Fruit fly (Drosophila melanogaster) Kc167 (cell line): Measurements from ENCODE around the gene CG13449.

Experiments
- Myc ChIP-seq: fragments of >200 bp; optimal IDR thresholded peaks from 2 replicates; lab custom pipeline; 2017; ENCODE audit warnings: missing external identifiers
- Sin3A ChIP-seq: fragments of >200 bp; optimal IDR thresholded peaks from 2 replicates; lab custom pipeline; 2018; ENCODE audit warnings: missing external identifiers
- h ChIP-seq: fragments of >200 bp; optimal IDR thresholded peaks from 3 replicates; lab custom pipeline; 2018; ENCODE audit warnings: missing external identifiers
- insv ChIP-seq: fragments of >200 bp; optimal IDR thresholded peaks from 3 replicates; lab custom pipeline; 2018; ENCODE audit warnings: missing external identifiers
- psq ChIP-seq: fragments of >200 bp; optimal IDR thresholded peaks from 2 replicates; lab custom pipeline; 2017; ENCODE audit warnings: missing external identifiers
- ttk ChIP-seq: sonication (Bioruptor generic); optimal IDR thresholded peaks from 2 replicates; lab custom pipeline; 2017; ENCODE audit warnings: missing external identifiers

Gene CG13449

DNA sequence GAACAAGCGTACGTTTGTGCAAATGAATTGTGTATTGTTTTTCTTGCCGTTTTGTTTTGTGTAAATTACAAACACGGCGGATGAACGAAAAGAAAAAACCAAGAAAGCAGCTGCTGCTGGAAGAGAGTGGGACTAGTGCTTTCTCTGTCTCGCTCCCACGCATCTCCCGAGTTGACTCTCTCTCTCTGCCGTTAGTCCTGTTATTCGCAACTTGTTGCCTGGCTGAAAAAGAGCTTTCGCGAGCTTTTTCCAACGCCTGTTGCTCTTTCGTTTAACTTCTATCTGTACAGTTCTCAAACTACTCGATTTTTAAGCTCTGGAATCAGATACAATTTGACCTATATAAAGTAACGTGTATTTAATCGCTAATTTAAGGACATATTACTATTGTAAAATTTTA, 19.2 kb downstream of the CG13449 start:
- TF ChIP-seq Myc = no peak
- TF ChIP-seq insv (lab: Kevin White, UChicago) = no peak
- no peak for TF ChIP-seq h
- TF ChIP-seq Sin3A (lab: Kevin White, UChicago) = no peak
- no peak for TF ChIP-seq psq (lab: Kevin White, UChicago)
- no peak for TF ChIP-seq ttk (lab: Kevin White, UChicago)

DNA sequence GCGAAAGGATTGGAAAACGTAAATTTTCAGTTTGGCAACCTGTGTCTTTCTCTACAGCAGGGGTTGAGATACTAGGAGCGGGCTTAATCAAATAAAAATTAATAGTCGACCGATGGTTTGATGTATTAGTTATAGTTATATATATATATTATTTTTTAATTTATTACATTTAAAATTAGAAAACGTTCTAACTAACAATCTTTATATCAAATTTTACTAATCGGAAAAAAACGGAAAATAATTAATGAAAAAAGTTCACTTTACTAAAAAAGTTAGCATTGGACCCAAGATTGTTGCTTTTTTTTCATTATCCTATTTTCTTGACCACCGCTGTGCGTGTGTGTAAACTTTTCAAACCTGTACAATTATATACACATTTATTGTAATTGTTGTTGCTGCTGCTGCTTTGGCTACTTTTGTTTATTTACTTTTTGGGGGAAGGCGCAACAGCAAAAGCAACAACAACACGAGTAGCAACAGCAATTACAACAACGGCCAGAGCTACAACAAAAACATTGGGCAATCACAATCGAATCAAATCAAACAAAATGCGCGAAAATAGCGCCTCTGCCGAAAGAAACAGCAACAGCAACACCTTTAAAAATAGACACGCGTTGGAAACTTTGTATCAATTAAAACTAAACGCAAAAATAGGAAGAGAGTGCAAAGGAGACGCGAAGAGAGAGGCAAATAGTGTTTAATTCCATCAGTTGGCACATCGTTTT, 19.9 kb downstream of the CG13449 start:
- TF ChIP-seq h = no peak
- no peak for TF ChIP-seq ttk (lab: Kevin White, UChicago)
- TF ChIP-seq psq (lab: Kevin White, UChicago) = no peak
- TF ChIP-seq Myc = no peak
- no peak for TF ChIP-seq insv (lab: Kevin White, UChicago)
- TF ChIP-seq Sin3A (lab: Kevin White, UChicago) = no peak

- no peak for TF ChIP-seq h
- no peak for TF ChIP-seq ttk (lab: Kevin White, UChicago)
- no peak for TF ChIP-seq Myc
- TF ChIP-seq psq (lab: Kevin White, UChicago) = no peak
Measured at dm6 chr3L:15590803-15591597, 21.6 kb downstream of the CG13449 start.

DNA sequence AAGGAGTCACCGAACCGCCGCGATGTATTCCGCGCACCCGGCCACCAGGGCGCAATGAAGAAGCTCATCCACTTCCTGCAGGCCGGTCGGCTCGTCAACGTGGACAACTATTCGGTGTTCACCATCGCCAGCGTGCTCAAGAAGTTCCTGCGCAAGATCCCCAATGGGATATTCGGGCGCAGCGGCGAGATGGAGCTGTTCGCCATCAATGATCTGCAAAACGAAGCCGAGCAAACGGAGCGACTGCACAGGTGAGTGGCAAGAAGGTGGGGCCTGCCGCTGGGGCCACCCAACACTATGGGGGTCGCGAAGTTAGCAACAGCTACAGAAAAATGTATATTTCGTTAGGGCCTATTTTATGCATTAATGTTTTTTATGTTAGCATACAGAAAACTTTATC, 22.9 kb downstream of the CG13449 start:
- TF ChIP-seq ttk (lab: Kevin White, UChicago) (no peak), h (no peak), psq (lab: Kevin White, UChicago) (no peak), insv (lab: Kevin White, UChicago) (no peak), Myc (no peak), Sin3A (lab: Kevin White, UChicago) (no peak)

- no peak for TF ChIP-seq insv (lab: Kevin White, UChicago)
- no peak for TF ChIP-seq Sin3A (lab: Kevin White, UChicago)
- no peak for TF ChIP-seq Myc
- TF ChIP-seq ttk (lab: Kevin White, UChicago) = no peak
- TF ChIP-seq psq (lab: Kevin White, UChicago) = no peak
- TF ChIP-seq h = no peak
Measured at dm6 chr3L:15588514-15589138, 24.0 kb downstream of the CG13449 start, which contains the start of gene RhoGAP71E. Gene RhoGAP71E (plus strand): TSS chr3L:15588860.

dm6 chr3L:15587445-15588381, 24.9 kb downstream of the CG13449 start, which contains the start of gene CG7656:
Gene CG7656 (minus strand): TSS chr3L:15588175.
- TF ChIP-seq psq (lab: Kevin White, UChicago) (no peak), h (no peak), Sin3A (lab: Kevin White, UChicago) (no peak), insv (lab: Kevin White, UChicago) (no peak), Myc (no peak), ttk (lab: Kevin White, UChicago) (no peak)

- no peak for TF ChIP-seq Sin3A (lab: Kevin White, UChicago)
Measured at dm6 chr3L:15583504-15583903, 29.1 kb downstream of the CG13449 start, which contains the start of gene AIMP2. Gene AIMP2 (plus strand): TSS chr3L:15583638.

DNA sequence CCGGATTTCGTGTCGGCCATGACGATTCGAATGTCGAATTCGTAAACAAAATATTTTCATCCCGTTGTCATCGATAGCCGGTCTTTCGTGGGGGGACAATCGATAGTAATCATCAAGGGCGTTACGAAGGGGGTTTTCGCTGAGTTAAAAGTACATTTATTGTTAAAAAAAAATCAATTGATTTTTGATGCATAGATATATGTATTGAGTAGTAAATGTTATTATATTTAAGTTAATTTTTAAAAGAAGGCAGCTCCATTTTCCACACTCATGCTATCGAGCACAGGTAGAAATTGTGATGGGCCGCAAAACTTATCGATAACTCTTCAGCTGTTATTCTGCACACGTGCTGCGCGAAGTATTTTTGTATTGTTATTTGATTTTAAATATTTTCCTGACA, 32.1 kb downstream of the CG13449 start, which contains the start of the genes mrn and CG12301:
mrn (minus strand) TSS at position 51 of the 400 bp plus-strand sequence.
CG12301 (plus strand) TSS at position 314 of the 400 bp plus-strand sequence.
- TF ChIP-seq psq (lab: Kevin White, UChicago) (no peak), insv (lab: Kevin White, UChicago) (no peak), Myc (no peak), ttk (lab: Kevin White, UChicago) (no peak), Sin3A (lab: Kevin White, UChicago) (no peak), h (no peak)

DNA sequence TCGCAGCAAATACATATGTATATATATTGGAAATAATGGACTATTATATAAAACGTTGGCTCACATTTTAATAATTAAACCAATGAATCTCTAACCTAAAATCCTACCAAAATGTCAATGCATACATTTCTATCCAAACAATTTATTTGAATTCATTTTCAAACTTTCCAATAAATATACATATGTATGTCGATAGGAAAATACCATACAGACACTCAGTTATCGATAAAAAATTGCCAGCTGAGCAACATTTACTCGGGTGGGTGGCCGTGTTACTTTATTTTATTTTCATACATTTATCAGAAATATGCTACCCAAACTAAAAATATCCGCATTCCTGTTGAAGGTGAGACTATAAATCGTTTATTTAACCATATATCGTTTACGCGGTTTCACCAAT, 36.3 kb downstream of the CG13449 start, which contains the start of gene Ufsp2:
Ufsp2 (plus strand) TSS at position 214 of the 400 bp plus-strand sequence.
- TF ChIP-seq insv (lab: Kevin White, UChicago) (no peak), psq (lab: Kevin White, UChicago) (no peak), ttk (lab: Kevin White, UChicago) (no peak), h (no peak), Myc (no peak), Sin3A (lab: Kevin White, UChicago) (no peak)

DNA sequence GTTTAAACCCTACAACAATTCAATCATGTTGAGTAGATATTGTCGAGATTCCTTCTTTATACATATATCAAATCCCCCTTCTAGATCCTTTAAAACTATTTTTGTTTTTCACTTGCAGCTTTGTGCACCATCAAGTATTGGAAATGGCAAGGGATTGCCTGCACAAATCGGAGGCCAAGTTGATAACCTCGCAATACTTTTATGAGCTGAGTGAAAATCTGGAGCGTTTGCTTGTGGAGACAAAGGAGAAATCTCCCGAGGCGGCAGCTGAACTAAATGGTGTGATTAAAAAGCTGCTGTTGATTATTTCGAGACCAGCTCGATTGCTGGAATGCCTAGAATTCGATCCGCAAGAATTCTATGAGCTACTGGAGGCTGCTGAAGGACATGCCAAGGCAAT, 42.1 kb downstream of the CG13449 start:
- no peak for TF ChIP-seq ttk (lab: Kevin White, UChicago)
- TF ChIP-seq Sin3A (lab: Kevin White, UChicago) = no peak
- no peak for TF ChIP-seq h
- no peak for TF ChIP-seq insv (lab: Kevin White, UChicago)
- no peak for TF ChIP-seq Myc
- TF ChIP-seq psq (lab: Kevin White, UChicago) = no peak

- TF ChIP-seq Sin3A (lab: Kevin White, UChicago) (no peak), h (no peak), Myc (no peak), insv (lab: Kevin White, UChicago) (no peak), psq (lab: Kevin White, UChicago) (no peak), ttk (lab: Kevin White, UChicago) (no peak)
Measured at dm6 chr3L:15568748-15569147, 43.9 kb downstream of the CG13449 start.
